Worm (Caenorhabditis elegans) whole organism, L4/young adult: ENCODE results near the gene F57A10.4.
"Not testable (repeated sequence)": the region's sequence is repeated elsewhere in the genome, so short reads cannot be mapped to it uniquely, and the experiment has no call there.

ENCODE experiments used
- W03F9.2 ChIP-seq: fragments of 150-350 bp; optimal IDR thresholded peaks from 2 replicates; lab custom pipeline; 2014; ENCODE audit warnings: missing biosample characterization, missing genetic modification characterization
- him-1 ChIP-seq: sonication (generic microtip); optimal IDR thresholded peaks from 2 replicates; lab custom pipeline; 2016; ENCODE audit warnings: missing genotype, missing genetic modification reagents, missing genetic modification characterization, missing compliant biosample characterization

- not testable (repeated sequence) for TF ChIP-seq W03F9.2 (tag; lab: Kevin White, UChicago); him-1
Observed at ce11 chrV:15803748-15804147, 34.5 kb downstream of the F57A10.4 start, which contains the start of gene T26E4.18.
